Worm (Caenorhabditis elegans) whole organism, late embryonic: ENCODE results near the gene Y39B6A.34.

ENCODE experiments used
- F13H6.1 ChIP-seq: sonication (generic microtip); optimal IDR thresholded peaks from 2 replicates; lab custom pipeline; 2016; ENCODE audit warnings: missing genetic modification characterization, missing compliant biosample characterization
- ceh-14 ChIP-seq: sonication (generic microtip); optimal IDR thresholded peaks from 2 replicates; lab custom pipeline; 2016; ENCODE audit warnings: missing genotype, missing genetic modification characterization, missing compliant biosample characterization
- ceh-18 ChIP-seq: sonication (generic microtip); optimal IDR thresholded peaks from 2 replicates; lab custom pipeline; 2016; ENCODE audit warnings: missing genetic modification characterization, missing compliant biosample characterization
- ceh-34 ChIP-seq: sonication (generic microtip); optimal IDR thresholded peaks from 2 replicates; lab custom pipeline; 2016; ENCODE audit warnings: mild to moderate bottlenecking, missing genetic modification characterization, missing compliant biosample characterization
- dmd-4 ChIP-seq: sonication (generic microtip); optimal IDR thresholded peaks from 2 replicates; lab custom pipeline; 2016; ENCODE audit warnings: borderline replicate concordance, missing genetic modification characterization, missing compliant biosample characterization
- fkh-6 ChIP-seq: sonication (generic microtip); optimal IDR thresholded peaks from 2 replicates; lab custom pipeline; 2016; ENCODE audit warnings: missing genetic modification characterization, missing compliant biosample characterization
- gmeb-2 ChIP-seq: sonication (generic microtip); optimal IDR thresholded peaks from 2 replicates; lab custom pipeline; 2016; ENCODE audit warnings: missing genetic modification characterization, inconsistent platforms, missing compliant biosample characterization
- hlh-13 ChIP-seq: fragments of 200-800 bp; sonication (Bioruptor generic); optimal IDR thresholded peaks from 2 replicates; lab custom pipeline; 2018; ENCODE audit warnings: mild to moderate bottlenecking, missing genetic modification characterization, missing compliant biosample characterization
- pha-4 ChIP-seq: fragments of 150-350 bp; optimal IDR thresholded peaks from 2 replicates; lab custom pipeline; 2018; ENCODE audit warnings: missing biosample characterization, missing genetic modification reagents, missing genetic modification characterization
- tbx-7 ChIP-seq: sonication (generic microtip); optimal IDR thresholded peaks from 2 replicates; lab custom pipeline; 2016; ENCODE audit warnings: missing genotype, missing genetic modification characterization, missing compliant biosample characterization

DNA sequence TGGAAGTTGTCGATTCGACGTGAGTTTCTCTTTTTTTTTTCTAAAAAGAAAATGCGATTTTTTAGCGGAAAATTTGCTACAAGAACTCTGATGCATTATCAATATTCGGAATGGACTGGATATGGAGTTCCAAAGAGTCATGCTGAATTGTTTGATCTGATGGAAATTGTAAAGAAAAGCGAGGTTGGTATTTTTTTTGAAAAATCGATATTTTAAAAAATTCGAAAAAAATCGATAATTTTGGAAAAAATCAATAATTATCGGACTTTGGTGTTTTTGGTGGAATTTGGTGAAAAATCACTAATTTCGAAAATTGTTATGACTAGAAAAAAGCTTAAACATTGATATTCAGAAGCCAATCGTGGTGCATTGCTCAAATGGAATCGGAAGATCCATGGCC lies 18.4 kb downstream of the Y39B6A.34 start:
- TF ChIP-seq fkh-6 (tag; lab: Kevin White, UChicago), result no peak
- no peak for TF ChIP-seq F13H6.1
- no peak for TF ChIP-seq tbx-7
- no peak for TF ChIP-seq pha-4
- no peak for TF ChIP-seq hlh-13 (GFP tag; lab: Kevin White, UChicago)
- TF ChIP-seq dmd-4, result no peak
- TF ChIP-seq gmeb-2, result no peak
- no peak for TF ChIP-seq ceh-34 (tag; lab: Kevin White, UChicago)
- TF ChIP-seq ceh-14, result no peak
- no peak for TF ChIP-seq ceh-18
